Worm (Caenorhabditis elegans) whole organism, late embryonic: ENCODE data around the gene gop-1.

Experiments
- C08G9.2 ChIP-seq: sonication (generic microtip); optimal IDR thresholded peaks from 2 replicates; lab custom pipeline; 2016; ENCODE audit warnings: mild to moderate bottlenecking, missing genetic modification characterization, moderate library complexity, missing compliant biosample characterization
- F13H6.1 ChIP-seq: sonication (generic microtip); optimal IDR thresholded peaks from 2 replicates; lab custom pipeline; 2016; ENCODE audit warnings: missing genetic modification characterization, missing compliant biosample characterization
- K02D7.2 ChIP-seq: sonication (generic microtip); optimal IDR thresholded peaks from 2 replicates; lab custom pipeline; 2017; ENCODE audit warnings: mild to moderate bottlenecking, missing genetic modification characterization, missing compliant biosample characterization
- K09A11.1 ChIP-seq: sonication (generic microtip); optimal IDR thresholded peaks from 2 replicates; lab custom pipeline; 2017; ENCODE audit warnings: antibody characterized with exemption, mild to moderate bottlenecking, missing genetic modification characterization, missing compliant biosample characterization; ENCODE audit not compliant: insufficient read depth
- T23F11.4 ChIP-seq: fragments of 200-800 bp; sonication (Bioruptor generic); optimal IDR thresholded peaks from 2 replicates; lab custom pipeline; 2018; ENCODE audit warnings: mild to moderate bottlenecking, missing genetic modification characterization, missing compliant biosample characterization
- ahr-1 ChIP-seq: sonication (generic microtip); optimal IDR thresholded peaks from 2 replicates; lab custom pipeline; 2016; ENCODE audit warnings: missing genetic modification characterization, missing compliant biosample characterization
- ama-1 ChIP-seq: fragments of 150-350 bp; optimal IDR thresholded peaks from 2 replicates; lab custom pipeline; 2014
- ceh-14 ChIP-seq: sonication (generic microtip); optimal IDR thresholded peaks from 2 replicates; lab custom pipeline; 2016; ENCODE audit warnings: missing genotype, missing genetic modification characterization, missing compliant biosample characterization
- ceh-19 ChIP-seq: fragments of 200-800 bp; sonication (Bioruptor generic); optimal IDR thresholded peaks from 2 replicates; lab custom pipeline; 2018; ENCODE audit warnings: mild to moderate bottlenecking, missing genetic modification characterization, missing compliant biosample characterization
- ceh-24 ChIP-seq: sonication (generic microtip); optimal IDR thresholded peaks from 2 replicates; lab custom pipeline; 2016; ENCODE audit warnings: mild to moderate bottlenecking, missing genetic modification characterization, missing compliant biosample characterization
- ceh-31 ChIP-seq: sonication (generic microtip); optimal IDR thresholded peaks from 2 replicates; lab custom pipeline; 2016; ENCODE audit warnings: missing genetic modification characterization, missing compliant biosample characterization
- ceh-45 ChIP-seq: fragments of 200-800 bp; sonication (Bioruptor generic); IDR thresholded peaks from 2 replicates; pipeline ENCODE4 v1.3.6; 2022; ENCODE audit warnings: missing genetic modification reagents, missing genetic modification characterization, missing compliant biosample characterization
- ceh-6 ChIP-seq: fragments of 200-800 bp; sonication (Bioruptor generic); optimal IDR thresholded peaks from 2 replicates; lab custom pipeline; 2018; ENCODE audit warnings: mild to moderate bottlenecking, missing genetic modification characterization, missing compliant biosample characterization
- ceh-9 ChIP-seq: sonication (generic microtip); optimal IDR thresholded peaks from 2 replicates; lab custom pipeline; 2016; ENCODE audit warnings: mild to moderate bottlenecking, missing genetic modification characterization, inconsistent platforms, missing compliant biosample characterization
- che-1 ChIP-seq: sonication (generic microtip); optimal IDR thresholded peaks from 2 replicates; lab custom pipeline; 2016; ENCODE audit warnings: mild to moderate bottlenecking, missing genetic modification characterization, missing compliant biosample characterization
- dve-1 ChIP-seq: sonication (generic microtip); optimal IDR thresholded peaks from 2 replicates; lab custom pipeline; 2017; ENCODE audit warnings: antibody characterized with exemption, mild to moderate bottlenecking, missing genetic modification characterization, missing compliant biosample characterization
- elt-2 ChIP-seq: sonication (generic microtip); optimal IDR thresholded peaks from 2 replicates; lab custom pipeline; 2016; ENCODE audit warnings: missing genetic modification reagents, missing genetic modification characterization, missing compliant biosample characterization
- elt-4 ChIP-seq: sonication (generic microtip); optimal IDR thresholded peaks from 2 replicates; lab custom pipeline; 2016; ENCODE audit warnings: missing genetic modification characterization, missing compliant biosample characterization
- ets-4 ChIP-seq: sonication (generic microtip); optimal IDR thresholded peaks from 2 replicates; lab custom pipeline; 2016; ENCODE audit warnings: missing genetic modification characterization, missing compliant biosample characterization
- eyg-1 ChIP-seq: sonication (generic microtip); optimal IDR thresholded peaks from 2 replicates; lab custom pipeline; 2016; ENCODE audit warnings: missing genotype, missing genetic modification characterization, missing compliant biosample characterization
- fax-1 ChIP-seq: sonication (generic microtip); optimal IDR thresholded peaks from 2 replicates; lab custom pipeline; 2016; ENCODE audit warnings: missing genotype, missing genetic modification characterization, missing compliant biosample characterization
- fkh-10 ChIP-seq: fragments of 150-350 bp; optimal IDR thresholded peaks from 2 replicates; lab custom pipeline; 2014; ENCODE audit warnings: missing biosample characterization, missing genetic modification reagents, missing genetic modification characterization
- fkh-6 ChIP-seq: sonication (generic microtip); optimal IDR thresholded peaks from 2 replicates; lab custom pipeline; 2016; ENCODE audit warnings: missing genetic modification characterization, missing compliant biosample characterization
- hlh-13 ChIP-seq: fragments of 200-800 bp; sonication (Bioruptor generic); optimal IDR thresholded peaks from 2 replicates; lab custom pipeline; 2018; ENCODE audit warnings: mild to moderate bottlenecking, missing genetic modification characterization, missing compliant biosample characterization
- hlh-15 ChIP-seq: sonication (generic microtip); optimal IDR thresholded peaks from 2 replicates; lab custom pipeline; 2016; ENCODE audit warnings: missing genetic modification characterization, missing compliant biosample characterization
- hlh-30 ChIP-seq: sonication (generic microtip); optimal IDR thresholded peaks from 2 replicates; lab custom pipeline; 2017; ENCODE audit warnings: antibody characterized with exemption, missing genetic modification characterization, missing compliant biosample characterization; ENCODE audit not compliant: insufficient read depth
- hlh-8 ChIP-seq: sonication (generic microtip); optimal IDR thresholded peaks from 2 replicates; lab custom pipeline; 2016; ENCODE audit warnings: missing genotype, missing genetic modification characterization, missing compliant biosample characterization
- lim-6 ChIP-seq: sonication (generic microtip); optimal IDR thresholded peaks from 2 replicates; lab custom pipeline; 2016; ENCODE audit warnings: missing genetic modification characterization, missing compliant biosample characterization
- lin-11 ChIP-seq: fragments of 200-800 bp; sonication (Bioruptor generic); optimal IDR thresholded peaks from 2 replicates; lab custom pipeline; 2018; ENCODE audit warnings: mild to moderate bottlenecking, missing genetic modification characterization, missing compliant biosample characterization
- nfya-1 ChIP-seq: sonication (generic microtip); optimal IDR thresholded peaks from 2 replicates; lab custom pipeline; 2017; ENCODE audit warnings: missing genetic modification characterization, mild to moderate bottlenecking, missing compliant biosample characterization, antibody characterized with exemption, moderate library complexity
- nhr-232 ChIP-seq: sonication (generic microtip); optimal IDR thresholded peaks from 2 replicates; lab custom pipeline; 2016; ENCODE audit warnings: missing genetic modification characterization, missing compliant biosample characterization
- odd-2 ChIP-seq: sonication (generic microtip); optimal IDR thresholded peaks from 2 replicates; lab custom pipeline; 2017; ENCODE audit warnings: antibody characterized with exemption, mild to moderate bottlenecking, missing genetic modification characterization, missing compliant biosample characterization
- pag-3 ChIP-seq: sonication (generic microtip); optimal IDR thresholded peaks from 2 replicates; lab custom pipeline; 2016; ENCODE audit warnings: missing compliant biosample characterization, missing genetic modification characterization, borderline replicate concordance
- pha-2 ChIP-seq: sonication (generic microtip); optimal IDR thresholded peaks from 2 replicates; lab custom pipeline; 2017; ENCODE audit warnings: mild to moderate bottlenecking, missing genetic modification characterization, missing compliant biosample characterization
- pha-4 ChIP-seq: fragments of 150-350 bp; optimal IDR thresholded peaks from 2 replicates; lab custom pipeline; 2018; ENCODE audit warnings: missing biosample characterization, missing genetic modification reagents, missing genetic modification characterization
- pqm-1 ChIP-seq: sonication (generic microtip); optimal IDR thresholded peaks from 2 replicates; lab custom pipeline; 2016; ENCODE audit warnings: missing genetic modification characterization, missing compliant biosample characterization
- ref-2 ChIP-seq: sonication (generic microtip); optimal IDR thresholded peaks from 2 replicates; lab custom pipeline; 2016; ENCODE audit warnings: missing genetic modification characterization, missing compliant biosample characterization
- rnt-1 ChIP-seq: sonication (generic microtip); optimal IDR thresholded peaks from 2 replicates; lab custom pipeline; 2016; ENCODE audit warnings: missing genetic modification characterization, missing compliant biosample characterization
- sdc-2 ChIP-seq: sonication (generic microtip); optimal IDR thresholded peaks from 2 replicates; lab custom pipeline; 2016; ENCODE audit warnings: missing genotype, missing genetic modification characterization, missing compliant biosample characterization
- sox-2 ChIP-seq: fragments of 200-800 bp; sonication (Bioruptor generic); IDR thresholded peaks from 2 replicates; pipeline ENCODE4 v1.3.6; 2022; ENCODE audit warnings: missing genetic modification reagents, missing genetic modification characterization, missing compliant biosample characterization
- sox-4 ChIP-seq: sonication (generic microtip); optimal IDR thresholded peaks from 2 replicates; lab custom pipeline; 2017; ENCODE audit warnings: mild to moderate bottlenecking, missing genetic modification characterization, inconsistent platforms, missing compliant biosample characterization
- syd-9 ChIP-seq: sonication (generic microtip); optimal IDR thresholded peaks from 2 replicates; lab custom pipeline; 2016; ENCODE audit warnings: mild to moderate bottlenecking, missing genetic modification characterization, moderate library complexity, missing compliant biosample characterization
- tbx-2 ChIP-seq: sonication (generic microtip); optimal IDR thresholded peaks from 2 replicates; lab custom pipeline; 2016; ENCODE audit warnings: missing genetic modification characterization, missing compliant biosample characterization
- tbx-7 ChIP-seq: sonication (generic microtip); optimal IDR thresholded peaks from 2 replicates; lab custom pipeline; 2016; ENCODE audit warnings: missing genotype, missing genetic modification characterization, missing compliant biosample characterization
- unc-3 ChIP-seq, 2 experiments: fragments of 200-800 bp in 1 of 2; sonication (Bioruptor generic) in 1 of 2; sonication (generic microtip) in 1 of 2; conservative IDR thresholded peaks in 1 of 2; optimal IDR thresholded peaks in 1 of 2; 2 replicates each; pipeline versions ENCODE4 v1.3.6 to Lab custom; 2016 to 2022; ENCODE audit warnings: missing compliant biosample characterization in 2 of 2, missing genetic modification characterization in 2 of 2, missing genetic modification reagents in 1 of 2
- unc-55 ChIP-seq: sonication (generic microtip); optimal IDR thresholded peaks from 2 replicates; lab custom pipeline; 2017; ENCODE audit warnings: missing biosample characterization, missing genetic modification reagents, missing genetic modification characterization
- unc-86 ChIP-seq: sonication (generic microtip); optimal IDR thresholded peaks from 2 replicates; lab custom pipeline; 2016; ENCODE audit warnings: missing genetic modification characterization, missing compliant biosample characterization
- zip-5 ChIP-seq: sonication (generic microtip); optimal IDR thresholded peaks from 2 replicates; lab custom pipeline; 2016; ENCODE audit warnings: missing genetic modification characterization, missing compliant biosample characterization
- ztf-16 ChIP-seq: sonication (generic microtip); optimal IDR thresholded peaks from 2 replicates; lab custom pipeline; 2017; ENCODE audit warnings: missing genetic modification characterization, missing compliant biosample characterization

Gene gop-1

DNA sequence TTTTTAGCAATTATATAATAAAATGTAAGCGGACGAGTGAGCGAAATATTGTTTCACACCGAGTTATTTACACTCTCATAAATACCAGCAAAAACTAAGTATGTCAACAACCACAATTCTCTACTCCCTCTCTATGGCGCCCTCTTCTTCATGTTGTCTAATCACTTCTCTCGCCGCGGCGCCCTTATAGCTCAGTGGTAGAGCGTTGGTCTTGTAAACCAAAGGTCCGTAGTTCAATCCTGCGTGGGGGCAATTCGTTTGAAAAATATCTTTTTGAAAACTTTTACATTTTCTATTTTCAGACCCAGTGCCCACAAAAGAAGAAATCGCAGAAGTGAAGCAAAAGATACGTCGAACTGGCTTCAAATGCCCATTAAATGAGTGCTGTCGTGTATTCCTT, 51.5 kb downstream of the gop-1 start (continued):
- TF ChIP-seq ama-1 (lab: Kevin White, UChicago) (no peak), dve-1 (tag; lab: Kevin White, UChicago) (peak; percentile 59), K09A11.1 (no peak), ceh-14 (peak; percentile 90), ceh-45 (GFP tag; lab: Robert Waterston, UW) (peak; percentile 85), hlh-15 (tag; lab: Kevin White, UChicago) (peak; percentile 20), ceh-6 (GFP tag; lab: Kevin White, UChicago) (peak; percentile 38), odd-2 (no peak), lin-11 (tag; lab: Kevin White, UChicago) (peak; percentile 37), hlh-30 (tag; lab: Kevin White, UChicago) (no peak), pqm-1 (peak; percentile 75), tbx-2 (tag; lab: Kevin White, UChicago) (peak; percentile 52), fax-1 (tag; lab: Kevin White, UChicago) (peak; percentile 69), eyg-1 (tag; lab: Kevin White, UChicago) (no peak), ahr-1 (peak; percentile 5), rnt-1 (tag; lab: Kevin White, UChicago) (peak; percentile 44), ceh-9 (peak; percentile 53), unc-86 (peak; percentile 40), tbx-7 (no peak), K02D7.2 (tag; lab: Kevin White, UChicago) (peak; percentile 76), zip-5 (no peak), hlh-13 (GFP tag; lab: Kevin White, UChicago) (peak; percentile 70)

DNA sequence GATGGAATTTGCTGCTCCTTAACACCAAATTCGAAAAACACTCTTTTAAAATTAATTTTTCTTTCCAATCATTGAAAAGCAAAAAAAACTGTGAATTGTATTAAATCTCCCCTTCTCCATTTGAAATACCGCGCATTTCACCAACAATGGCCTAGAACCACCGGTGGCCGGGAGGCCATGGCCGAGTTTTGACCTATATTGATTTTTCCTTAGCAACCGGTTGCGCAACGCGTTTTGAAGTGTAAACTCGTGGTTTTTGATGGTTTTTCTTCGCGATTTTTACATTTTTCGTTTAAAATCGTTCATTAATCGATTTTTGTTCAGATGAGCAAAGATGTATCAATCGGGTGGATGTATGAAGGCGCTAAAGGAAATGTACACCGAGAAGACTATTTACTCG, 54.0 kb downstream of the gop-1 start, which contains the start of gene mog-3:
TSS of gene mog-3 (plus strand) at position 319 of the 400 bp plus-strand sequence.
- TF ChIP-seq fkh-10 (no peak), ceh-24 (tag; lab: Kevin White, UChicago) (no peak), eyg-1 (tag; lab: Kevin White, UChicago) (no peak), sox-4 (tag; lab: Kevin White, UChicago) (no peak), hlh-8 (tag; lab: Kevin White, UChicago) (peak; percentile 87), zip-5 (peak; percentile 83), pha-4 (tag; lab: Kevin White, UChicago) (no peak), ztf-16 (tag; lab: Kevin White, UChicago) (peak; percentile 30), ceh-6 (GFP tag; lab: Kevin White, UChicago) (no peak), nhr-232 (tag; lab: Kevin White, UChicago) (no peak), lin-11 (tag; lab: Kevin White, UChicago) (no peak), ahr-1 (peak; percentile 3), nfya-1 (peak; percentile 51), syd-9 (tag; lab: Kevin White, UChicago) (no peak), lim-6 (peak; percentile 82), pha-2 (tag; lab: Kevin White, UChicago) (no peak), fkh-6 (tag; lab: Kevin White, UChicago) (peak; percentile 69), ama-1 (lab: Kevin White, UChicago) (no peak), sdc-2 (no peak), ceh-45 (GFP tag; lab: Robert Waterston, UW) (no peak), fax-1 (tag; lab: Kevin White, UChicago) (peak; percentile 68), dve-1 (tag; lab: Kevin White, UChicago) (no peak), ets-4 (peak; percentile 100), sox-2 (GFP tag; lab: Robert Waterston, UW) (no peak), pag-3 (tag; lab: Kevin White, UChicago) (no peak), unc-55 (GFP tag; lab: Kevin White, UChicago) (no peak), ref-2 (tag; lab: Kevin White, UChicago) (peak; percentile 78), elt-2 (tag; lab: Kevin White, UChicago) (peak; percentile 64), che-1 (tag; lab: Kevin White, UChicago) (no peak), C08G9.2 (tag; lab: Kevin White, UChicago) (peak; percentile 97), unc-86 (peak; percentile 17), ceh-19 (no peak), ceh-9 (no peak), elt-4 (tag; lab: Kevin White, UChicago) (no peak), T23F11.4 (no peak), ceh-14 (peak; percentile 72), K02D7.2 (tag; lab: Kevin White, UChicago) (no peak), ceh-31 (tag; lab: Kevin White, UChicago) (peak; percentile 97), hlh-30 (tag; lab: Kevin White, UChicago) (peak; percentile 12), unc-3 (GFP tag; conservative IDR thresholded peaks at IDR 0.05; lab: Robert Waterston, UW) (peak; percentile 32; the same call in 1 of the 2 replicates), unc-3 (tag; optimal IDR thresholded peaks at IDR 0.05; lab: Kevin White, UChicago) (no peak), F13H6.1 (tag; lab: Kevin White, UChicago) (peak; percentile 59)
